Worm (Caenorhabditis elegans) whole organism, early embryonic: ENCODE measurements around the gene srj-44.

Experiments used
- F13C5.2 ChIP-seq: sonication (generic microtip); optimal IDR thresholded peaks from 2 replicates; lab custom pipeline; 2017; ENCODE audit warnings: mild to moderate bottlenecking, missing genetic modification characterization, inconsistent platforms, missing compliant biosample characterization
- aly-1 ChIP-seq: sonication (generic microtip); optimal IDR thresholded peaks from 2 replicates; lab custom pipeline; 2016; ENCODE audit warnings: missing genetic modification characterization, missing compliant biosample characterization
- ama-1 ChIP-seq: fragments of 150-350 bp; optimal IDR thresholded peaks from 2 replicates; lab custom pipeline; 2014
- ceh-13 ChIP-seq: fragments of 200-800 bp; sonication (Bioruptor generic); optimal IDR thresholded peaks from 2 replicates; lab custom pipeline; 2018; ENCODE audit warnings: mild to moderate bottlenecking, missing genetic modification characterization, missing compliant biosample characterization
- ets-7 ChIP-seq: sonication (generic microtip); optimal IDR thresholded peaks from 2 replicates; lab custom pipeline; 2016; ENCODE audit warnings: missing genotype, missing genetic modification characterization, missing compliant biosample characterization
- flt-1 ChIP-seq: fragments of 200-800 bp; sonication (Bioruptor generic); IDR thresholded peaks from 2 replicates; pipeline ENCODE4 v1.3.6; 2022; ENCODE audit warnings: missing genetic modification characterization, missing compliant biosample characterization
- hmbx-1 ChIP-seq: sonication (generic microtip); optimal IDR thresholded peaks from 2 replicates; lab custom pipeline; 2016; ENCODE audit warnings: mild to moderate bottlenecking, missing genetic modification characterization, missing compliant biosample characterization
- hmg-4 ChIP-seq: fragments of 200-800 bp; sonication (Bioruptor generic); optimal IDR thresholded peaks from 2 replicates; lab custom pipeline; 2018; ENCODE audit warnings: mild to moderate bottlenecking, missing genetic modification characterization, missing compliant biosample characterization
- hnd-1 ChIP-seq: sonication (generic microtip); optimal IDR thresholded peaks from 2 replicates; lab custom pipeline; 2016; ENCODE audit warnings: missing genetic modification characterization, missing compliant biosample characterization
- pes-1 ChIP-seq: fragments of 200-800 bp; sonication (Bioruptor generic); IDR thresholded peaks from 2 replicates; pipeline ENCODE4 v1.3.6; 2022; ENCODE audit warnings: missing genetic modification reagents, missing genetic modification characterization, missing compliant biosample characterization
- scrt-1 ChIP-seq: fragments of 200-800 bp; sonication (Bioruptor generic); IDR thresholded peaks from 2 replicates; pipeline ENCODE4 v1.3.6; 2022; ENCODE audit warnings: missing genetic modification characterization, missing compliant biosample characterization
- tbx-11 ChIP-seq: fragments of 200-800 bp; sonication (Bioruptor generic); IDR thresholded peaks from 2 replicates; pipeline ENCODE4 v1.3.6; 2022; ENCODE audit warnings: missing genetic modification characterization, missing compliant biosample characterization
- tbx-37 ChIP-seq: fragments of 200-800 bp; sonication (Bioruptor generic); conservative IDR thresholded peaks from 2 replicates; pipeline ENCODE4 v1.3.6; 2022; ENCODE audit warnings: missing genetic modification reagents, missing genetic modification characterization, missing compliant biosample characterization
- tra-4 ChIP-seq: sonication (generic microtip); optimal IDR thresholded peaks from 2 replicates; lab custom pipeline; 2017; ENCODE audit warnings: missing genetic modification characterization, missing compliant biosample characterization

ce11 chrV:2861505-2861904 lies 15.8 kb upstream of the srj-44 start, which contains the start of gene srh-270:
- TF ChIP-seq tbx-11 (GFP tag; lab: Robert Waterston, UW) = no peak
- no peak for TF ChIP-seq ama-1 (lab: Kevin White, UChicago)
- TF ChIP-seq tra-4 (tag; lab: Kevin White, UChicago) = no peak
- no peak for TF ChIP-seq tbx-37 (GFP tag; lab: Robert Waterston, UW)
- no peak for TF ChIP-seq ets-7
- no peak for TF ChIP-seq scrt-1 (GFP tag; lab: Robert Waterston, UW)
- no peak for TF ChIP-seq F13C5.2 (tag; lab: Kevin White, UChicago)
- TF ChIP-seq pes-1 = no peak
- no peak for TF ChIP-seq hnd-1 (tag; lab: Kevin White, UChicago)
- TF ChIP-seq hmg-4 (GFP tag; lab: Kevin White, UChicago) = no peak
- TF ChIP-seq flt-1 (GFP tag; lab: Robert Waterston, UW) = no peak
- TF ChIP-seq ceh-13 (GFP tag; lab: Kevin White, UChicago) = no peak
- no peak for TF ChIP-seq aly-1 (tag; lab: Kevin White, UChicago)
- no peak for TF ChIP-seq hmbx-1
